Worm (Caenorhabditis elegans) whole organism, midembryonic: ENCODE data around the gene F53B3.6.

Experiments
- T22C8.4 ChIP-seq: fragments of 200-800 bp; sonication (Bioruptor generic); IDR thresholded peaks from 2 replicates; pipeline ENCODE4 v1.3.6; 2022; ENCODE audit warnings: missing genetic modification characterization, missing compliant biosample characterization
- cog-1 ChIP-seq: sonication (generic microtip); optimal IDR thresholded peaks from 2 replicates; lab custom pipeline; 2016; ENCODE audit warnings: missing genetic modification characterization, missing compliant biosample characterization
- flt-1 ChIP-seq: fragments of 200-800 bp; sonication (Bioruptor generic); IDR thresholded peaks from 2 replicates; pipeline ENCODE4 v1.3.6; 2022; ENCODE audit warnings: missing genetic modification characterization, missing compliant biosample characterization
- klf-2 ChIP-seq: fragments of 200-800 bp; sonication (Bioruptor generic); conservative IDR thresholded peaks from 2 replicates; pipeline ENCODE4 v1.3.6; 2022; ENCODE audit warnings: missing genetic modification reagents, missing genetic modification characterization, missing compliant biosample characterization
- med-1 ChIP-seq: sonication (generic microtip); optimal IDR thresholded peaks from 2 replicates; lab custom pipeline; 2017; ENCODE audit warnings: missing genetic modification characterization, mild to moderate bottlenecking, missing compliant biosample characterization, antibody characterized with exemption, missing genetic modification reagents; ENCODE audit not compliant: insufficient read depth
- ref-1 ChIP-seq: fragments of 200-800 bp; sonication (Bioruptor generic); conservative IDR thresholded peaks from 2 replicates; pipeline ENCODE4 v1.3.6; 2022; ENCODE audit warnings: missing genetic modification reagents, missing genetic modification characterization, missing compliant biosample characterization
- tab-1 ChIP-seq: fragments of 200-800 bp; sonication (Bioruptor generic); IDR thresholded peaks from 2 replicates; pipeline ENCODE4 v1.3.6; 2022; ENCODE audit warnings: missing genetic modification characterization, missing compliant biosample characterization
- ztf-23 ChIP-seq: fragments of 200-800 bp; sonication (Bioruptor generic); IDR thresholded peaks from 2 replicates; pipeline ENCODE4 v1.3.6; 2022; ENCODE audit warnings: missing genetic modification reagents, missing genetic modification characterization, missing compliant biosample characterization
- ztf-29 ChIP-seq: fragments of 200-800 bp; sonication (Bioruptor generic); IDR thresholded peaks from 2 replicates; pipeline ENCODE4 v1.3.6; 2022; ENCODE audit warnings: missing genetic modification reagents, missing genetic modification characterization, missing compliant biosample characterization

The F53B3.6 gene

ce11 chrX:2907296-2907873, 43.4 kb downstream of the F53B3.6 start:
- TF ChIP-seq ztf-29 (GFP tag; lab: Robert Waterston, UW) (no peak), klf-2 (GFP tag; lab: Robert Waterston, UW) (no peak), med-1 (GFP tag; lab: Kevin White, UChicago) (no peak), ref-1 (no peak), flt-1 (GFP tag; lab: Robert Waterston, UW) (no peak), cog-1 (tag; lab: Kevin White, UChicago) (no peak), ztf-23 (no peak), tab-1 (GFP tag; lab: Robert Waterston, UW) (no peak), T22C8.4 (GFP tag; lab: Robert Waterston, UW) (no peak)

DNA sequence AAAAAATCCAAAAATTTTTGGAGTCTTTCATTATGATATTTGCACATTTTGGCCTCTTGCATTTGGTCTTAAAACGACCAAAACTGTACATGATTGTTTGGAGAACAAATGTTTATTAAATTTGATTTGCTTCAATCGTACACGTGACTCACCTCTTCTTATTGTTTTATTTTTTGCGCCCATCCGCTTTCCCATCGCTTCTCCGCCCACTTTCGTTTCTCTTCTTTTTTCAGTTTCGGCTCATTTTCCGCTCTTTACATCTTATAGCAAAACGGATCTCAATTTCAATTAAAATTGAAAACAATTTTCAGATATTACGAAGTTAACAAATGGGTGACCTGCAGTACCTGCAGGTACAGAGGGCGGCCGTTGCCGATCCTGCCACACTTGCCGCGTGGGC, 45.2 kb downstream of the F53B3.6 start, which contains the start of gene nmy-1:
nmy-1 (plus strand) TSS at position 301 of the 400 bp plus-strand sequence.
- TF ChIP-seq klf-2 (GFP tag; lab: Robert Waterston, UW), result no peak

DNA sequence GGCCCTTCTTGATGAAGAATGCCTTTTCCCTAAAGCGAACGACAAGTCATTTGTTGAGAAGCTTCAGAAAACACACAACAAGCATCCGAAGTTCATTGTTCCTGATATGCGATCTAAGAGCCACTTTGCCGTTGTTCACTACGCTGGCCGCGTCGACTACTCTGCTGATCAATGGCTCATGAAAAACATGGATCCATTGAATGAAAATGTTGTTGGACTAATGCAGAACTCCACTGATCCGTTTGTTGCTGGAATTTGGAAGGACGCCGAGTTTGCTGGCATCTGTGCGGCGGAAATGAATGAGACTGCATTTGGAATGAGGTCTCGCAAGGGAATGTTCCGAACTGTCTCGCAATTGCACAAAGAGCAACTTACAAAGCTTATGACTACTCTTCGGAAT, 48.7 kb downstream of the F53B3.6 start:
- no peak for TF ChIP-seq med-1 (GFP tag; lab: Kevin White, UChicago)
- TF ChIP-seq T22C8.4 (GFP tag; lab: Robert Waterston, UW), result no peak
- no peak for TF ChIP-seq klf-2 (GFP tag; lab: Robert Waterston, UW)
- TF ChIP-seq ztf-29 (GFP tag; lab: Robert Waterston, UW), result no peak
- TF ChIP-seq ref-1, result no peak
- no peak for TF ChIP-seq cog-1 (tag; lab: Kevin White, UChicago)
- TF ChIP-seq ztf-23, result no peak
- TF ChIP-seq flt-1 (GFP tag; lab: Robert Waterston, UW), result no peak
- no peak for TF ChIP-seq tab-1 (GFP tag; lab: Robert Waterston, UW)
